Worm (Caenorhabditis elegans) whole organism, late embryonic: ENCODE data around the gene C33D3.4.

Source experiments
- Y22D7AL.16 ChIP-seq: sonication (generic microtip); optimal IDR thresholded peaks from 2 replicates; lab custom pipeline; 2016; ENCODE audit warnings: missing genetic modification characterization, missing compliant biosample characterization
- ama-1 ChIP-seq: fragments of 150-350 bp; optimal IDR thresholded peaks from 2 replicates; lab custom pipeline; 2014
- pqm-1 ChIP-seq: sonication (generic microtip); optimal IDR thresholded peaks from 2 replicates; lab custom pipeline; 2016; ENCODE audit warnings: missing genetic modification characterization, missing compliant biosample characterization
- sox-4 ChIP-seq: sonication (generic microtip); optimal IDR thresholded peaks from 2 replicates; lab custom pipeline; 2017; ENCODE audit warnings: mild to moderate bottlenecking, missing genetic modification characterization, inconsistent platforms, missing compliant biosample characterization

DNA sequence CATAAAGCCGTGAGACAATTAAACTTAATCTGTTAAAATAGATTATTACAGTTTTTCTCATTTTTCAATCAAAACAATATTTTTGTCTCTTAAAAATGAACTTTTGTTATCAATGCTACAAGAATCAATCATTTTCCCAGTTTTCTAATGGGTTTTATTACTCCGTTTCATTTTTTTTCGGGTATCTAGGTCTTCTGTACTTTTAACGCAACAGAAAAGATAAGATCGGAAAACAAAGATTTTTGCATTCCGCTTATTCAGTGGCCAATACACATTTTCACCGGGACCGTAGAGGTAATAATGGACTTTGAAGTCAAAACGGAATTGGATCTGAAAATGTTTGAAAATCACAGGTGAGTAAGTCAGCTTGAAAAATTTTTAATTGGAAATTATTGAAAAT, at the start of gene C33D3.4:
- TF ChIP-seq sox-4 (tag; lab: Kevin White, UChicago) (no peak), pqm-1 (no peak), ama-1 (lab: Kevin White, UChicago) (no peak), Y22D7AL.16 (tag; lab: Kevin White, UChicago) (no peak)
